Worm (Caenorhabditis elegans) whole organism, L1 larva: ENCODE results near the gene lips-3.

ENCODE experiments used
- ceh-82 ChIP-seq, 3 experiments: fragments of 150-350 bp in 1 of 3; sonication (generic microtip) in 2 of 3; optimal IDR thresholded peaks; 2 replicates each; lab custom pipeline; 2014 to 2017; ENCODE audit warnings: missing biosample characterization in 3 of 3, missing genetic modification characterization in 3 of 3
- elt-3 ChIP-seq, 6 experiments: fragments of 150-350 bp in 1 of 6; sonication (generic microtip); optimal IDR thresholded peaks; 2 replicates each; lab custom pipeline; 2017 to 2018; ENCODE audit warnings: missing biosample characterization in 6 of 6, missing genetic modification characterization in 6 of 6, inconsistent platforms in 1 of 6
- nhr-28 ChIP-seq: fragments of 150-350 bp; optimal IDR thresholded peaks from 2 replicates; lab custom pipeline; 2014; ENCODE audit warnings: missing biosample characterization, missing genetic modification characterization
- nhr-71 ChIP-seq: sonication (generic microtip); optimal IDR thresholded peaks from 2 replicates; lab custom pipeline; 2016; ENCODE audit warnings: mild to moderate bottlenecking, missing genetic modification characterization, moderate library complexity, missing compliant biosample characterization
- nhr-76 ChIP-seq: sonication (generic microtip); optimal IDR thresholded peaks from 2 replicates; lab custom pipeline; 2017; ENCODE audit warnings: missing biosample characterization, missing genetic modification characterization
- pqm-1 ChIP-seq: sonication (generic microtip); optimal IDR thresholded peaks from 3 replicates; lab custom pipeline; 2017; ENCODE audit warnings: missing biosample characterization, missing genetic modification characterization
- tbx-2 ChIP-seq: sonication (generic microtip); optimal IDR thresholded peaks from 2 replicates; lab custom pipeline; 2016; ENCODE audit warnings: missing genetic modification characterization, missing compliant biosample characterization
- unc-30 ChIP-seq: sonication (generic microtip); optimal IDR thresholded peaks from 2 replicates; lab custom pipeline; 2017; ENCODE audit warnings: missing biosample characterization, missing genetic modification characterization
- zag-1 ChIP-seq: fragments of 150-350 bp; optimal IDR thresholded peaks from 2 replicates; lab custom pipeline; 2014; ENCODE audit warnings: missing biosample characterization, missing genetic modification characterization

ce11 chrIII:4646246-4646645 lies 29.9 kb downstream of the lips-3 start, which contains the start of gene pqn-29:
- TF ChIP-seq elt-3 (tag; optimal IDR thresholded peaks at IDR 0.05; lab: Kevin White, UChicago) (no peak), nhr-28 (tag; lab: Kevin White, UChicago) (no peak), zag-1 (no peak), pqm-1 (tag; lab: Kevin White, UChicago) (no peak), nhr-76 (tag; lab: Kevin White, UChicago) (no peak), unc-30 (tag; lab: Kevin White, UChicago) (no peak), ceh-82 (tag; optimal IDR thresholded peaks at IDR 0.05; lab: Kevin White, UChicago) (no peak), tbx-2 (tag; lab: Kevin White, UChicago) (no peak), nhr-71 (tag; lab: Kevin White, UChicago) (no peak)
